Worm (Caenorhabditis elegans) whole organism, L3 larva: ENCODE measurements around the gene T06D8.9.

Experiments
- R02D3.7 ChIP-seq: fragments of 150-350 bp; optimal IDR thresholded peaks from 2 replicates; lab custom pipeline; 2014; ENCODE audit warnings: missing biosample characterization, missing genetic modification characterization
- ceh-9 ChIP-seq: sonication (generic microtip); optimal IDR thresholded peaks from 2 replicates; lab custom pipeline; 2018; ENCODE audit warnings: missing biosample characterization, missing genetic modification characterization
- daf-12 ChIP-seq: fragments of 150-350 bp; optimal IDR thresholded peaks from 2 replicates; lab custom pipeline; 2014; ENCODE audit warnings: missing biosample characterization, missing genetic modification reagents, missing genetic modification characterization
- egl-27 ChIP-seq: sonication (generic microtip); optimal IDR thresholded peaks from 4 replicates; lab custom pipeline; 2017; ENCODE audit warnings: missing biosample characterization, missing genetic modification reagents, missing genetic modification characterization
- fos-1 ChIP-seq: fragments of 150-350 bp; optimal IDR thresholded peaks from 2 replicates; lab custom pipeline; 2014; ENCODE audit warnings: missing biosample characterization, missing genetic modification characterization
- nhr-12 ChIP-seq: fragments of 150-350 bp; optimal IDR thresholded peaks from 2 replicates; lab custom pipeline; 2014; ENCODE audit warnings: missing biosample characterization, missing genetic modification characterization
- nhr-237 ChIP-seq: fragments of 150-350 bp; optimal IDR thresholded peaks from 2 replicates; lab custom pipeline; 2014; ENCODE audit warnings: missing biosample characterization, missing genetic modification characterization
- nhr-28 ChIP-seq: fragments of 150-350 bp; optimal IDR thresholded peaks from 2 replicates; lab custom pipeline; 2014; ENCODE audit warnings: missing biosample characterization, missing genetic modification characterization
- pha-4 ChIP-seq: fragments of 150-350 bp; optimal IDR thresholded peaks from 2 replicates; lab custom pipeline; 2014; ENCODE audit warnings: missing biosample characterization, missing genetic modification reagents, missing genetic modification characterization
- pqm-1 ChIP-seq: fragments of 150-350 bp; optimal IDR thresholded peaks from 2 replicates; lab custom pipeline; 2017; ENCODE audit warnings: missing biosample characterization, missing genetic modification characterization, inconsistent platforms
- snpc-4 ChIP-seq: fragments of 150-350 bp; optimal IDR thresholded peaks from 2 replicates; lab custom pipeline; 2014; ENCODE audit warnings: missing biosample characterization, missing genetic modification characterization
- tbx-2 ChIP-seq: sonication (generic microtip); optimal IDR thresholded peaks from 2 replicates; lab custom pipeline; 2016; ENCODE audit warnings: mild to moderate bottlenecking, missing genetic modification characterization, missing compliant biosample characterization
- unc-62 ChIP-seq: fragments of 150-350 bp; sonication (generic microtip); optimal IDR thresholded peaks from 4 replicates; lab custom pipeline; 2014; ENCODE audit warnings: missing biosample characterization, missing genetic modification reagents, missing genetic modification characterization
- ztf-4 ChIP-seq: fragments of 150-350 bp; optimal IDR thresholded peaks from 2 replicates; lab custom pipeline; 2014; ENCODE audit warnings: missing biosample characterization, missing genetic modification characterization

DNA sequence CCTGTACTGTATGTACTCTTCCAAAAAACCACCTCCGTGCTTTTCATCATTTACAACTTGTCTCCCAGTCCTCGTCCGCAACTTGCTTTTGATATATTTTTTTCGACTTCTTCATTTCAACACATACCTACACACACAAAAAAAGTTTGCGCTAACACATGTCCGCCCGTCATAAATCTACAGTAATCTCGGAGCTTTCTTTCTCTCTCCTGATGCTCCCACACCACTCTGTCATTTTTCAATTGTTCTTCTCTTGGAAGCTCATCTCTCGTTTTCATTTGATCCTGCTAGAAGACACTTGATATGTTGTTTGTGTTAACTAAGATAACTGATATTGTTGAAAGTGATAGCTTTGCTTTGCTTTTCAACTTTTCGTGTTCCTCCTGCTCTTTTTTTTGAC is 41.8 kb downstream of the T06D8.9 start:
- no peak for TF ChIP-seq snpc-4 (tag; lab: Kevin White, UChicago)
- no peak for TF ChIP-seq nhr-12
- TF ChIP-seq fos-1 (tag; lab: Kevin White, UChicago), result no peak
- TF ChIP-seq unc-62 (GFP tag; lab: Kevin White, UChicago), result no peak
- no peak for TF ChIP-seq ceh-9 (tag; lab: Kevin White, UChicago)
- no peak for TF ChIP-seq tbx-2 (tag; lab: Kevin White, UChicago)
- TF ChIP-seq pqm-1 (tag; lab: Kevin White, UChicago), result no peak
- no peak for TF ChIP-seq egl-27
- TF ChIP-seq nhr-28 (tag; lab: Kevin White, UChicago), result no peak
- no peak for TF ChIP-seq ztf-4 (tag; lab: Kevin White, UChicago)
- TF ChIP-seq pha-4, result no peak
- TF ChIP-seq nhr-237 (tag; lab: Kevin White, UChicago), result no peak
- TF ChIP-seq daf-12, result no peak
- no peak for TF ChIP-seq R02D3.7
